Fruit fly (Drosophila melanogaster) whole organism, wandering third instar larva: ENCODE data around the gene y.

ENCODE experiments used
- Abd-B ChIP-seq: fragments of >200 bp; optimal IDR thresholded peaks from 2 replicates; lab custom pipeline; 2017; ENCODE audit warnings: missing biosample characterization, missing genetic modification characterization
- CG32264 ChIP-seq: fragments of 200-800 bp; sonication (Bioruptor generic); optimal IDR thresholded peaks from 2 replicates; lab custom pipeline; 2016; ENCODE audit warnings: missing biosample characterization, missing genetic modification characterization
- CG9705 ChIP-seq: fragments of 200-800 bp; sonication (Bioruptor generic); optimal IDR thresholded peaks from 2 replicates; lab custom pipeline; 2018; ENCODE audit warnings: missing biosample characterization, mild to moderate bottlenecking, missing genetic modification characterization
- Dif ChIP-seq: fragments of 200-275, 200-300 bp; sonication (Bioruptor generic); optimal IDR thresholded peaks from 2 replicates; lab custom pipeline; 2018; ENCODE audit warnings: missing biosample characterization, missing genetic modification characterization; ENCODE audit not compliant: partially characterized antibody
- GATAd ChIP-seq: sonication (Bioruptor generic); optimal IDR thresholded peaks from 2 replicates; lab custom pipeline; 2016; ENCODE audit warnings: missing biosample characterization, missing genetic modification characterization
- HLH106 ChIP-seq: fragments of 200-800 bp; optimal IDR thresholded peaks from 3 replicates; lab custom pipeline; 2019; ENCODE audit warnings: missing biosample characterization, mild to moderate bottlenecking, missing genetic modification characterization, moderate library complexity
- Hnf4 ChIP-seq: fragments of 200-800 bp; sonication (Bioruptor generic); optimal IDR thresholded peaks from 2 replicates; lab custom pipeline; 2016; ENCODE audit warnings: missing biosample characterization, mild to moderate bottlenecking, missing genetic modification characterization
- Hr78 ChIP-seq: fragments of >200 bp; optimal IDR thresholded peaks from 2 replicates; lab custom pipeline; 2017; ENCODE audit warnings: missing biosample characterization, missing genetic modification characterization
- Hr83 ChIP-seq: fragments of 200-300 bp; sonication (Bioruptor generic); optimal IDR thresholded peaks from 2 replicates; lab custom pipeline; 2016; ENCODE audit warnings: missing biosample characterization, mild to moderate bottlenecking, missing genetic modification characterization, moderate library complexity; ENCODE audit not compliant: poor library complexity, severe bottlenecking
- Jra ChIP-seq: sonication (Bioruptor generic); optimal IDR thresholded peaks from 2 replicates; lab custom pipeline; 2016; ENCODE audit warnings: missing biosample characterization, missing genetic modification characterization
- N ChIP-seq: fragments of >200 bp; optimal IDR thresholded peaks from 2 replicates; lab custom pipeline; 2018; ENCODE audit warnings: missing biosample characterization, missing external identifiers, missing genetic modification characterization
- OdsH ChIP-seq: fragments of 200-800 bp; sonication (Bioruptor generic); optimal IDR thresholded peaks from 2 replicates; lab custom pipeline; 2016; ENCODE audit warnings: missing biosample characterization, mild to moderate bottlenecking, missing genetic modification characterization
- Sp1 ChIP-seq: fragments of 200-800 bp; sonication (Bioruptor generic); optimal IDR thresholded peaks from 3 replicates; lab custom pipeline; 2019; ENCODE audit warnings: missing biosample characterization, mild to moderate bottlenecking, missing genetic modification characterization, moderate library complexity
- br ChIP-seq: fragments of 200-800 bp; sonication (Bioruptor generic); optimal IDR thresholded peaks from 2 replicates; lab custom pipeline; 2016; ENCODE audit warnings: missing biosample characterization, missing genetic modification characterization
- dl ChIP-seq, 2 experiments: fragments of 175-275, 200-275 bp in 1 of 2; fragments of 200-275 bp in 1 of 2; sonication (Bioruptor generic); optimal IDR thresholded peaks; lab custom pipeline; 2018; ENCODE audit warnings: mild to moderate bottlenecking in 2 of 2, missing biosample characterization in 2 of 2, missing genetic modification characterization in 2 of 2, moderate library complexity in 2 of 2; ENCODE audit not compliant: partially characterized antibody in 2 of 2, insufficient read depth in 1 of 2
- dsf ChIP-seq: sonication (Bioruptor generic); optimal IDR thresholded peaks from 2 replicates; lab custom pipeline; 2016; ENCODE audit warnings: missing biosample characterization, missing genetic modification characterization, borderline replicate concordance
- ey ChIP-seq: fragments of 200-800 bp; sonication (Bioruptor generic); optimal IDR thresholded peaks from 2 replicates; lab custom pipeline; 2016; ENCODE audit warnings: missing biosample characterization, missing genetic modification characterization
- foxo ChIP-seq, 2 experiments: fragments of 200-800 bp; sonication (Bioruptor generic); optimal IDR thresholded peaks; 2 replicates in 1 of 2; 3 replicates in 1 of 2; lab custom pipeline; 2016 to 2017; ENCODE audit warnings: missing biosample characterization in 2 of 2, missing genetic modification characterization in 2 of 2
- fru ChIP-seq: fragments of 200-800 bp; sonication (Bioruptor generic); optimal IDR thresholded peaks from 3 replicates; lab custom pipeline; 2016; ENCODE audit warnings: missing biosample characterization, mild to moderate bottlenecking, missing genetic modification characterization
- h ChIP-seq: fragments of 200-800 bp; sonication (Bioruptor generic); optimal IDR thresholded peaks from 3 replicates; lab custom pipeline; 2016; ENCODE audit warnings: missing biosample characterization, mild to moderate bottlenecking, missing genetic modification characterization
- jim ChIP-seq: fragments of 175-275, 200-325 bp; sonication (Bioruptor generic); optimal IDR thresholded peaks from 2 replicates; lab custom pipeline; 2016; ENCODE audit warnings: missing biosample characterization, mild to moderate bottlenecking, missing genetic modification characterization
- pan ChIP-seq: fragments of >200 bp; optimal IDR thresholded peaks from 2 replicates; lab custom pipeline; 2017
- psq ChIP-seq: fragments of 200-800 bp; sonication (Bioruptor generic); optimal IDR thresholded peaks from 3 replicates; lab custom pipeline; 2017; ENCODE audit warnings: missing biosample characterization, mild to moderate bottlenecking, missing genetic modification characterization, moderate library complexity
- rgr ChIP-seq: fragments of 200-800 bp; sonication (Bioruptor generic); optimal IDR thresholded peaks from 3 replicates; lab custom pipeline; 2016; ENCODE audit warnings: missing biosample characterization, mild to moderate bottlenecking, missing genetic modification characterization
- sage ChIP-seq: fragments of 200-800 bp; sonication (Bioruptor generic); optimal IDR thresholded peaks from 2 replicates; lab custom pipeline; 2016; ENCODE audit warnings: missing biosample characterization, mild to moderate bottlenecking, missing genetic modification characterization
- sv ChIP-seq: fragments of 200-800 bp; sonication (Bioruptor generic); optimal IDR thresholded peaks from 3 replicates; lab custom pipeline; 2016; ENCODE audit warnings: missing biosample characterization, missing genetic modification characterization
- tai ChIP-seq: sonication (Bioruptor generic); optimal IDR thresholded peaks from 2 replicates; lab custom pipeline; 2016; ENCODE audit warnings: missing biosample characterization, missing genetic modification characterization
- usp ChIP-seq: fragments of >200 bp; optimal IDR thresholded peaks from 2 replicates; lab custom pipeline; 2017; ENCODE audit warnings: missing biosample characterization, missing genetic modification characterization
- woc ChIP-seq: sonication (Bioruptor generic); optimal IDR thresholded peaks from 2 replicates; lab custom pipeline; 2016; ENCODE audit warnings: missing biosample characterization, mild to moderate bottlenecking, missing genetic modification characterization

The y gene

DNA sequence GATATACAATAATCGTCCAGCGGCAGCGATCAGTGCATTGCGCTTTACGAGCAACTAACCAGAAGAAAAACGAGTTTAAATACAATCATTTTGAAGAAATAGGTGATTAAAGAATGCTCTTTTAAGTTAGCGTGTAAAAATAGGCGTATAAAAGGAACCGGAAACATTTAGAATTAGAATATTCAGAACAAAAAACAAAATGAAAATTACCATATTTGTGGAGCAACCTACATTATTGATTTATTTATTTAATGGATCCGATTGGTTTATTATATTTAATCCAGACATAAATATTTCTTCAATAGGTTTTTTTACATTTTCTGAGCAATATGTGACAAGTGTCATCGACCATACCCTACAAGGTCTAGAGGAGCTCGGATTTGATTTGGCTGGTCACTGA is 22.0 kb downstream of the y start:
- TF ChIP-seq Abd-B (no peak), foxo (GFP tag; optimal IDR thresholded peaks at IDR 0.05; lab: Kevin White, UChicago) (no peak), N (no peak), Dif (no peak), jim (GFP tag; lab: Kevin White, UChicago) (no peak), pan (lab: Kevin White, UChicago) (no peak), sv (GFP tag; lab: Kevin White, UChicago) (no peak), Hnf4 (GFP tag; lab: Kevin White, UChicago) (no peak), tai (GFP tag; lab: Kevin White, UChicago) (no peak), h (no peak), br (GFP tag; lab: Kevin White, UChicago) (no peak), sage (no peak), CG9705 (no peak), GATAd (GFP tag; lab: Kevin White, UChicago) (no peak), Sp1 (GFP tag; lab: Kevin White, UChicago) (no peak), psq (no peak), Hr83 (GFP tag; lab: Kevin White, UChicago) (no peak), dsf (GFP tag; lab: Kevin White, UChicago) (no peak)

- TF ChIP-seq OdsH (GFP tag; lab: Kevin White, UChicago) (peak; percentile 3), foxo (GFP tag; optimal IDR thresholded peaks at IDR 0.05; lab: Kevin White, UChicago) (peak in 1 of 2 experiments; percentile 31), br (GFP tag; lab: Kevin White, UChicago) (no peak), CG32264 (GFP tag; lab: Kevin White, UChicago) (no peak), fru (GFP tag; lab: Kevin White, UChicago) (peak; percentile 33), Hr83 (GFP tag; lab: Kevin White, UChicago) (no peak), h (peak; percentile 21), CG9705 (no peak), GATAd (GFP tag; lab: Kevin White, UChicago) (no peak), HLH106 (tag; lab: Kevin White, UChicago) (peak; percentile 19)
Observed at dm6 chrX:379527-379926, 23.2 kb downstream of the y start.

DNA sequence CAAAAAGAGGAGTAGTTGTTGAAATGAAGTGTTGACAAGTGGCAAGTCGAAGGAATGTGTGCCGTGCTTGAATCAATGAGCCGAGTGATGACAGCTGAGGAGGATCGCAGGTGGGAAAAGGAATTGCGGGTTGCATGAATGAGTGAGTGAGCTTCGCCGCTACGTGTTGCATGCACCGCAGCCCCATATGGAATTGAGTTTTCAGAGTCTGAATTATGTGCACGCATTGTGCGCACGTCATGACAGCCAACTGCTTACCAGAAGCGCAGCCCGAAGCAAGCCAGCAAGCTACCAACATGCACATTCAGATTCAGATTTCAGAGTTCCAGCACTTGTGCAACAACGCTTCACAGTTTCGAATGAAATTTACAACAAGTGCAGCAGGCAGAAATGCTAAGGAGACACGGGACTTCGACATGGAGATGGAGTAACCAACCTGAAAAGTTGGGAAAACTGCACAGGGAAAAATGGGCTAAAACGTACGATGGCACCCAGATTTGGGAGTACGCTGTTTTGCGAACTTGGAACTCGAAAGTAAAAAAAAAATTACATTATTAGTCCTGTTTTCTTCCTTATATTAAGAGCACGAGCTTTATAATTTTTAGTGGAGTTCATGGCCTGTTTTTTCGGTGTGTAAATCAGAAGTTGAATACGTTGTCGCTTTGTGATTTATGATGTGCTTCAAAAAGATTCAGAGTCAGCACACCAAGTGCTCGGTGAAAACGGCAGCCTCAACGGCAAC is 29.6 kb downstream of the y start:
- TF ChIP-seq fru (GFP tag; lab: Kevin White, UChicago) (peak; percentile 1), h (peak; percentile 13), foxo (GFP tag; optimal IDR thresholded peaks at IDR 0.05; lab: Kevin White, UChicago) (peak in 1 of 2 experiments; percentile 22), woc (GFP tag; lab: Kevin White, UChicago) (no peak)

dm6 chrX:390457-390856 is 34.1 kb downstream of the y start:
- TF ChIP-seq Dif: no peak
- TF ChIP-seq ey (GFP tag; lab: Kevin White, UChicago): peak; percentile 3
- peak; percentile 7 for TF ChIP-seq Hnf4 (GFP tag; lab: Kevin White, UChicago)
- TF ChIP-seq sv (GFP tag; lab: Kevin White, UChicago): no peak
- no peak for TF ChIP-seq jim (GFP tag; lab: Kevin White, UChicago)
- TF ChIP-seq foxo (GFP tag; optimal IDR thresholded peaks at IDR 0.05; lab: Kevin White, UChicago): peak in 1 of 2 experiments; percentile 15
- no peak for TF ChIP-seq Hr78 (GFP tag; lab: Kevin White, UChicago)
- TF ChIP-seq Jra (GFP tag; lab: Kevin White, UChicago): no peak
- TF ChIP-seq tai (GFP tag; lab: Kevin White, UChicago): no peak
- peak; percentile 8 for TF ChIP-seq HLH106 (tag; lab: Kevin White, UChicago)
- TF ChIP-seq dl (GFP tag; optimal IDR thresholded peaks at IDR 0.05; lab: Kevin White, UChicago; ENCODE audit: insufficient read depth in 1 of 2, partially characterized antibody in 2 of 2): no peak
- peak; percentile 19 for TF ChIP-seq fru (GFP tag; lab: Kevin White, UChicago)
- TF ChIP-seq h: peak; percentile 6
- no peak for TF ChIP-seq Hr83 (GFP tag; lab: Kevin White, UChicago)
- TF ChIP-seq rgr (GFP tag; lab: Kevin White, UChicago): peak; percentile 11
- no peak for TF ChIP-seq usp (GFP tag; lab: Kevin White, UChicago)
- TF ChIP-seq OdsH (GFP tag; lab: Kevin White, UChicago): no peak
- no peak for TF ChIP-seq pan (lab: Kevin White, UChicago)
- TF ChIP-seq Abd-B: no peak
